Worm (Caenorhabditis elegans) whole organism, mixed stage, embryonic: Measurements from ENCODE around the gene smgl-2.

ENCODE experiments used
- ceh-83 ChIP-seq: fragments of 200-800 bp; sonication (Bioruptor generic); optimal IDR thresholded peaks from 2 replicates; lab custom pipeline; 2018; ENCODE audit warnings: mild to moderate bottlenecking, missing genetic modification characterization, missing compliant biosample characterization
- ces-1 ChIP-seq: fragments of 150-350 bp; optimal IDR thresholded peaks from 2 replicates; lab custom pipeline; 2014; ENCODE audit warnings: missing biosample characterization, missing genetic modification reagents, missing genetic modification characterization
- ham-2 ChIP-seq: fragments of 200-800 bp; sonication (Bioruptor generic); optimal IDR thresholded peaks from 2 replicates; lab custom pipeline; 2018; ENCODE audit warnings: mild to moderate bottlenecking, missing genetic modification characterization, missing compliant biosample characterization
- lin-32 ChIP-seq: fragments of 200-800 bp; sonication (Bioruptor generic); optimal IDR thresholded peaks from 2 replicates; lab custom pipeline; 2018; ENCODE audit warnings: mild to moderate bottlenecking, missing genetic modification characterization, missing compliant biosample characterization
- lsy-2 ChIP-seq: fragments of 150-350 bp; optimal IDR thresholded peaks from 2 replicates; lab custom pipeline; 2014; ENCODE audit warnings: missing biosample characterization, missing genetic modification characterization
- nhr-12 ChIP-seq: fragments of 150-350 bp; optimal IDR thresholded peaks from 2 replicates; lab custom pipeline; 2014; ENCODE audit warnings: missing biosample characterization, missing genetic modification characterization
- nhr-237 ChIP-seq: fragments of 150-350 bp; optimal IDR thresholded peaks from 2 replicates; lab custom pipeline; 2014; ENCODE audit warnings: missing biosample characterization, missing genetic modification characterization
- nhr-76 ChIP-seq: sonication (generic microtip); optimal IDR thresholded peaks from 2 replicates; lab custom pipeline; 2017; ENCODE audit warnings: missing biosample characterization, missing genetic modification characterization
- snpc-4 ChIP-seq: fragments of 150-350 bp; optimal IDR thresholded peaks from 2 replicates; lab custom pipeline; 2014; ENCODE audit warnings: missing biosample characterization, missing genetic modification characterization
- sptf-1 ChIP-seq: sonication (generic microtip); optimal IDR thresholded peaks from 2 replicates; lab custom pipeline; 2017; ENCODE audit warnings: mild to moderate bottlenecking, missing genetic modification characterization, moderate library complexity, missing compliant biosample characterization
- unc-120 ChIP-seq: sonication (generic microtip); optimal IDR thresholded peaks from 2 replicates; lab custom pipeline; 2017; ENCODE audit warnings: missing genetic modification characterization, missing compliant biosample characterization; ENCODE audit not compliant: poor library complexity, severe bottlenecking
- unc-62 ChIP-seq: fragments of 150-350 bp; optimal IDR thresholded peaks from 2 replicates; lab custom pipeline; 2014; ENCODE audit warnings: missing biosample characterization, missing genetic modification reagents, missing genetic modification characterization
- ztf-11 ChIP-seq: fragments of 150-350 bp; optimal IDR thresholded peaks from 2 replicates; lab custom pipeline; 2014; ENCODE audit warnings: missing biosample characterization, missing genetic modification characterization

- TF ChIP-seq nhr-237 (no peak), nhr-76 (tag; lab: Kevin White, UChicago) (no peak), unc-120 (tag; lab: Kevin White, UChicago) (no peak), nhr-12 (tag; lab: Kevin White, UChicago) (no peak), ces-1 (GFP tag; lab: Kevin White, UChicago) (no peak), ham-2 (GFP tag; lab: Kevin White, UChicago) (no peak), ztf-11 (tag; lab: Kevin White, UChicago) (no peak), snpc-4 (tag; lab: Kevin White, UChicago) (no peak), unc-62 (GFP tag; lab: Kevin White, UChicago) (no peak), sptf-1 (tag; lab: Kevin White, UChicago) (no peak), lsy-2 (tag; lab: Kevin White, UChicago) (no peak), lin-32 (GFP tag; lab: Kevin White, UChicago) (no peak), ceh-83 (GFP tag; lab: Kevin White, UChicago) (no peak)
Observed at ce11 chrIV:3720644-3721043, 5.3 kb upstream of the smgl-2 start.
